Worm (Caenorhabditis elegans) whole organism, L2 larva: Measurements from ENCODE around the gene shw-1.
A peak's percentile ranks its signal among the peaks of the same experiment; 100 is the strongest.

Experiments
- F13H6.1 ChIP-seq: sonication (generic microtip); optimal IDR thresholded peaks from 2 replicates; lab custom pipeline; 2016; ENCODE audit warnings: missing genetic modification characterization, missing compliant biosample characterization
- ama-1 ChIP-seq: fragments of 150-350 bp; optimal IDR thresholded peaks from 2 replicates; lab custom pipeline; 2018; ENCODE audit warnings: inconsistent platforms
- egl-27 ChIP-seq: sonication (generic microtip); optimal IDR thresholded peaks from 3 replicates; lab custom pipeline; 2017; ENCODE audit warnings: missing biosample characterization, missing genetic modification reagents, missing genetic modification characterization
- elt-1 ChIP-seq: fragments of 150-350 bp; optimal IDR thresholded peaks from 2 replicates; lab custom pipeline; 2014; ENCODE audit warnings: missing biosample characterization, missing genetic modification characterization
- elt-3 ChIP-seq: sonication (generic microtip); optimal IDR thresholded peaks from 2 replicates; lab custom pipeline; 2017; ENCODE audit warnings: missing biosample characterization, missing genetic modification characterization
- lin-11 ChIP-seq: fragments of 150-350 bp; sonication (generic microtip); optimal IDR thresholded peaks from 2 replicates; lab custom pipeline; 2014; ENCODE audit warnings: missing biosample characterization, missing genetic modification characterization, inconsistent platforms, mixed read lengths
- lsy-2 ChIP-seq, 2 experiments: fragments of 150-350 bp in 1 of 2; sonication (generic microtip) in 1 of 2; optimal IDR thresholded peaks; 2 replicates each; lab custom pipeline; 2014 to 2017; ENCODE audit warnings: missing biosample characterization in 2 of 2, missing genetic modification characterization in 2 of 2
- nhr-77 ChIP-seq: fragments of 150-350 bp; optimal IDR thresholded peaks from 2 replicates; lab custom pipeline; 2014; ENCODE audit warnings: missing biosample characterization, missing genetic modification characterization
- snpc-4 ChIP-seq: fragments of 150-350 bp; optimal IDR thresholded peaks from 2 replicates; lab custom pipeline; 2014; ENCODE audit warnings: missing biosample characterization, missing genetic modification characterization
- zag-1 ChIP-seq: fragments of 150-350 bp; optimal IDR thresholded peaks from 2 replicates; lab custom pipeline; 2014; ENCODE audit warnings: missing biosample characterization, missing genetic modification characterization
- ztf-4 ChIP-seq: fragments of 150-350 bp; optimal IDR thresholded peaks from 2 replicates; lab custom pipeline; 2014; ENCODE audit warnings: missing biosample characterization, missing genetic modification characterization

- TF ChIP-seq snpc-4 = no peak
- TF ChIP-seq egl-27 (tag; lab: Kevin White, UChicago) = no peak
- no peak for TF ChIP-seq lin-11 (tag; lab: Kevin White, UChicago)
- no peak for TF ChIP-seq zag-1 (tag; lab: Kevin White, UChicago)
- no peak for TF ChIP-seq ama-1 (lab: Kevin White, UChicago)
- no peak for TF ChIP-seq ztf-4 (tag; lab: Kevin White, UChicago)
- no peak for TF ChIP-seq elt-1
- no peak for TF ChIP-seq nhr-77 (tag; lab: Kevin White, UChicago)
- no peak for TF ChIP-seq F13H6.1 (tag; lab: Kevin White, UChicago)
- TF ChIP-seq lsy-2 (tag; optimal IDR thresholded peaks at IDR 0.05; lab: Kevin White, UChicago) = peak in 1 of 2 experiments; percentile 73
- no peak for TF ChIP-seq elt-3 (tag; lab: Kevin White, UChicago)
These were observed 38.0 kb downstream of the shw-1 start, which contains the start of the genes nst-1 and cct-4 for ce11 chrII:8283158-8283717.
